Fruit fly (Drosophila melanogaster) whole organism, pupa: ENCODE measurements around the gene baf.

Source experiments
- CG10348 ChIP-seq: fragments of 200-800 bp; sonication (Bioruptor generic); IDR thresholded peaks from 2 replicates; pipeline ENCODE4 v1.3.6; 2022; ENCODE audit warnings: missing biosample characterization, missing genetic modification characterization
- CG12605 ChIP-seq: fragments of 200-800 bp; sonication (Bioruptor generic); IDR thresholded peaks from 2 replicates; pipeline ENCODE4 v1.3.6; 2022; ENCODE audit warnings: missing biosample characterization, missing genetic modification characterization
- CG13204 ChIP-seq: fragments of 200-800 bp; sonication (Bioruptor generic); optimal IDR thresholded peaks from 2 replicates; lab custom pipeline; 2018; ENCODE audit warnings: missing biosample characterization, mild to moderate bottlenecking, missing genetic modification characterization, moderate library complexity
- CG14655 ChIP-seq: fragments of 200-800 bp; sonication (Bioruptor generic); optimal IDR thresholded peaks from 3 replicates; lab custom pipeline; 2017; ENCODE audit warnings: mild to moderate bottlenecking, missing biosample characterization, missing genetic modification reagents, missing genetic modification characterization
- CG15710 ChIP-seq: fragments of 200-800 bp; sonication (Bioruptor generic); optimal IDR thresholded peaks from 2 replicates; lab custom pipeline; 2018; ENCODE audit warnings: missing biosample characterization, mild to moderate bottlenecking, missing genetic modification characterization, moderate library complexity
- CG17806 ChIP-seq: fragments of 200-800 bp; sonication (Bioruptor generic); optimal IDR thresholded peaks from 2 replicates; lab custom pipeline; 2018; ENCODE audit warnings: missing biosample characterization, mild to moderate bottlenecking, missing genetic modification characterization, moderate library complexity
- CG32121 ChIP-seq: fragments of 200-800 bp; sonication (Bioruptor generic); IDR thresholded peaks from 2 replicates; pipeline ENCODE4 v1.3.6; 2022; ENCODE audit warnings: missing biosample characterization, missing genetic modification characterization
- CG34367 ChIP-seq: fragments of 200-800 bp; sonication (Bioruptor generic); optimal IDR thresholded peaks from 2 replicates; lab custom pipeline; 2018; ENCODE audit warnings: missing biosample characterization, mild to moderate bottlenecking, missing genetic modification characterization
- CG4496 ChIP-seq: fragments of 200-800 bp; sonication (Bioruptor generic); IDR thresholded peaks from 3 replicates; pipeline ENCODE4 v1.3.6; 2022; ENCODE audit warnings: missing biosample characterization, missing genetic modification characterization
- CG8159 ChIP-seq: fragments of 200-800 bp; sonication (Bioruptor generic); optimal IDR thresholded peaks from 3 replicates; lab custom pipeline; 2018; ENCODE audit warnings: missing biosample characterization, mild to moderate bottlenecking, missing genetic modification characterization, moderate library complexity
- CG8301 ChIP-seq: fragments of 200-800 bp; sonication (Bioruptor generic); optimal IDR thresholded peaks from 2 replicates; lab custom pipeline; 2018; ENCODE audit warnings: missing biosample characterization, mild to moderate bottlenecking, missing genetic modification characterization
- CG9948 ChIP-seq: fragments of 200-800 bp; sonication (Bioruptor generic); optimal IDR thresholded peaks from 2 replicates; lab custom pipeline; 2018; ENCODE audit warnings: missing biosample characterization, mild to moderate bottlenecking, missing genetic modification characterization, moderate library complexity
- D1 ChIP-seq: fragments of 200-800 bp; sonication (Bioruptor generic); optimal IDR thresholded peaks from 2 replicates; lab custom pipeline; 2018; ENCODE audit warnings: missing biosample characterization, mild to moderate bottlenecking, missing genetic modification characterization, moderate library complexity
- EcR ChIP-seq: fragments of 200-800 bp; sonication (Bioruptor generic); optimal IDR thresholded peaks from 3 replicates; lab custom pipeline; 2019; ENCODE audit warnings: missing biosample characterization, missing genetic modification characterization, mild to moderate bottlenecking, moderate library complexity, missing genetic modification reagents
- Ets98B ChIP-seq: fragments of 200-800 bp; sonication (Bioruptor generic); IDR thresholded peaks from 2 replicates; pipeline ENCODE4 v1.3.6; 2022; ENCODE audit warnings: missing biosample characterization, missing genetic modification characterization
- Pif1A ChIP-seq: fragments of 200-800 bp; sonication (Bioruptor generic); optimal IDR thresholded peaks from 3 replicates; lab custom pipeline; 2016; ENCODE audit warnings: missing biosample characterization, missing genetic modification characterization
- Pif1B ChIP-seq: fragments of 200-800 bp; sonication (Bioruptor generic); optimal IDR thresholded peaks from 3 replicates; lab custom pipeline; 2016; ENCODE audit warnings: missing biosample characterization, missing genetic modification characterization
- Snoo ChIP-seq: fragments of 200-800 bp; sonication (Bioruptor generic); optimal IDR thresholded peaks from 3 replicates; lab custom pipeline; 2017; ENCODE audit warnings: missing biosample characterization, mild to moderate bottlenecking, missing genetic modification characterization, inconsistent platforms
- fd96Ca ChIP-seq: fragments of 200-800 bp; sonication (Bioruptor generic); IDR thresholded peaks from 3 replicates; pipeline ENCODE4 v1.3.6; 2022; ENCODE audit warnings: missing biosample characterization, missing genetic modification characterization
- gl ChIP-seq: fragments of 200-800 bp; sonication (Bioruptor generic); optimal IDR thresholded peaks from 2 replicates; lab custom pipeline; 2018; ENCODE audit warnings: missing biosample characterization, mild to moderate bottlenecking, missing genetic modification characterization
- rn ChIP-seq: fragments of 200-800 bp; sonication (Bioruptor generic); IDR thresholded peaks from 2 replicates; pipeline ENCODE4 v1.3.6; 2022; ENCODE audit warnings: missing biosample characterization, missing genetic modification characterization

baf gene

dm6 chr2L:7989868-7990267, 39.4 kb upstream of the baf start:
- TF ChIP-seq CG32121 (GFP tag; lab: Robert Waterston, UW) (no peak), Pif1A (no peak), fd96Ca (GFP tag; lab: Robert Waterston, UW) (no peak), CG10348 (GFP tag; lab: Robert Waterston, UW) (no peak), CG4496 (no peak), CG17806 (no peak), rn (GFP tag; lab: Robert Waterston, UW) (no peak), gl (tag; lab: Kevin White, UChicago) (no peak), Snoo (tag; lab: Kevin White, UChicago) (no peak), CG14655 (GFP tag; lab: Kevin White, UChicago) (no peak), CG34367 (tag; lab: Kevin White, UChicago) (no peak), EcR (no peak), CG15710 (tag; lab: Kevin White, UChicago) (no peak), Ets98B (no peak), CG13204 (GFP tag; lab: Kevin White, UChicago) (no peak), CG12605 (GFP tag; lab: Robert Waterston, UW) (no peak), CG9948 (tag; lab: Kevin White, UChicago) (no peak)
- TF ChIP-seq, all 21 proteins: peak for 0

- no peak for TF ChIP-seq EcR
- TF ChIP-seq CG17806, result no peak
- no peak for TF ChIP-seq Pif1B (GFP tag; lab: Kevin White, UChicago)
- no peak for TF ChIP-seq rn (GFP tag; lab: Robert Waterston, UW)
- TF ChIP-seq CG10348 (GFP tag; lab: Robert Waterston, UW), result no peak
- TF ChIP-seq CG34367 (tag; lab: Kevin White, UChicago), result no peak
- TF ChIP-seq CG32121 (GFP tag; lab: Robert Waterston, UW), result no peak
- no peak for TF ChIP-seq CG9948 (tag; lab: Kevin White, UChicago)
- TF ChIP-seq CG12605 (GFP tag; lab: Robert Waterston, UW), result no peak
- TF ChIP-seq Ets98B, result no peak
- no peak for TF ChIP-seq D1 (tag; lab: Kevin White, UChicago)
- TF ChIP-seq CG13204 (GFP tag; lab: Kevin White, UChicago), result no peak
- TF ChIP-seq Pif1A, result no peak
- no peak for TF ChIP-seq CG8301 (tag; lab: Kevin White, UChicago)
- TF ChIP-seq gl (tag; lab: Kevin White, UChicago), result no peak
- TF ChIP-seq CG8159 (tag; lab: Kevin White, UChicago), result no peak
- TF ChIP-seq fd96Ca (GFP tag; lab: Robert Waterston, UW), result no peak
Measured at dm6 chr2L:7990720-7991119, 38.5 kb upstream of the baf start.

- TF ChIP-seq CG10348 (GFP tag; lab: Robert Waterston, UW), result no peak
- TF ChIP-seq fd96Ca (GFP tag; lab: Robert Waterston, UW), result 0 out of 3 replicates have a peak, but pooled peaks have one; percentile 5
- TF ChIP-seq CG4496, result peak; percentile 64; the same call in 1 of the 3 replicates
- peak; percentile 26 for TF ChIP-seq EcR
- no peak for TF ChIP-seq rn (GFP tag; lab: Robert Waterston, UW)
- no peak for TF ChIP-seq Pif1A
- peak; percentile 15; the same call in 1 of the 2 replicates for TF ChIP-seq CG32121 (GFP tag; lab: Robert Waterston, UW)
- no peak for TF ChIP-seq CG8301 (tag; lab: Kevin White, UChicago)
- TF ChIP-seq CG9948 (tag; lab: Kevin White, UChicago), result no peak
- no peak for TF ChIP-seq CG17806
- no peak for TF ChIP-seq D1 (tag; lab: Kevin White, UChicago)
- TF ChIP-seq CG13204 (GFP tag; lab: Kevin White, UChicago), result no peak
- no peak for TF ChIP-seq CG34367 (tag; lab: Kevin White, UChicago)
- no peak for TF ChIP-seq CG15710 (tag; lab: Kevin White, UChicago)
- TF ChIP-seq Ets98B, result peak; percentile 9; the same call in 1 of the 2 replicates
- TF ChIP-seq Snoo (tag; lab: Kevin White, UChicago), result no peak
- TF ChIP-seq Pif1B (GFP tag; lab: Kevin White, UChicago), result no peak
- TF ChIP-seq CG12605 (GFP tag; lab: Robert Waterston, UW), result no peak
Measured at dm6 chr2L:7991391-7991876, 37.8 kb upstream of the baf start.

- TF ChIP-seq CG17806 (peak; percentile 8), rn (GFP tag; lab: Robert Waterston, UW) (no peak), CG8159 (tag; lab: Kevin White, UChicago) (peak; percentile 1), CG15710 (tag; lab: Kevin White, UChicago) (peak; percentile 34), EcR (no peak)
Measured at dm6 chr2L:7991951-7992350, 37.3 kb upstream of the baf start.

- TF ChIP-seq CG8301 (tag; lab: Kevin White, UChicago), result no peak
- no peak for TF ChIP-seq CG8159 (tag; lab: Kevin White, UChicago)
- no peak for TF ChIP-seq Pif1A
- TF ChIP-seq CG17806, result no peak
- TF ChIP-seq fd96Ca (GFP tag; lab: Robert Waterston, UW), result no peak
- no peak for TF ChIP-seq Snoo (tag; lab: Kevin White, UChicago)
- TF ChIP-seq CG9948 (tag; lab: Kevin White, UChicago), result no peak
- TF ChIP-seq Pif1B (GFP tag; lab: Kevin White, UChicago), result no peak
- TF ChIP-seq EcR, result no peak
- TF ChIP-seq CG4496, result no peak
- no peak for TF ChIP-seq gl (tag; lab: Kevin White, UChicago)
- TF ChIP-seq CG34367 (tag; lab: Kevin White, UChicago), result no peak
- no peak for TF ChIP-seq rn (GFP tag; lab: Robert Waterston, UW)
- TF ChIP-seq D1 (tag; lab: Kevin White, UChicago), result no peak
- TF ChIP-seq Ets98B, result no peak
- TF ChIP-seq CG15710 (tag; lab: Kevin White, UChicago), result no peak
Measured at dm6 chr2L:7992654-7993053, 36.6 kb upstream of the baf start.
